ENCODE assay signal across 4 fruit fly cellular contexts in genomic region chr2L:6024345-6024907, dm6.
TF ChIP-seq lines count a peak whose summit lies in the region.

TSS of gene CG9107 (minus strand) at chr2L:6024539.

- no peak for TF ChIP-seq CTCF in whole organism, embryonic (GFP tag; optimal IDR thresholded peaks at IDR 0.05; lab: Kevin White, UChicago)

TF ChIP-seq in whole organism, adult, 20 proteins besides CTCF, POLR2A, EP300 and RAD21:
- no peak for TF ChIP-seq CG1620 (GFP tag; optimal IDR thresholded peaks at IDR 0.05; lab: Kevin White, UChicago)
- TF ChIP-seq Mnt (GFP tag; optimal IDR thresholded peaks at IDR 0.05; lab: Kevin White, UChicago): peak; percentile 54
TF ChIP-seq in whole organism, adult: peak in this region for 1.

TF ChIP-seq in whole organism, embryonic, 481 proteins besides CTCF, POLR2A, EP300 and RAD21 (continues in another document):
- peak; percentile 18; the same call in 1 of the 2 replicates for TF ChIP-seq amos (GFP tag; IDR thresholded peaks at IDR 0.05; lab: Robert Waterston, UW; ENCODE audit: partially characterized antibody)
- TF ChIP-seq CG17829 (tag; optimal IDR thresholded peaks at IDR 0.05; lab: Kevin White, UChicago): peak; percentile 36
- peak; percentile 86 for TF ChIP-seq gfzf (GFP tag; optimal IDR thresholded peaks at IDR 0.05; lab: Kevin White, UChicago)
- TF ChIP-seq CG12744 (GFP tag; optimal IDR thresholded peaks at IDR 0.05; lab: Kevin White, UChicago): no peak
- TF ChIP-seq Rfx (GFP tag; IDR thresholded peaks at IDR 0.05; lab: Robert Waterston, UW): no peak
- TF ChIP-seq CG16863 (GFP tag; optimal IDR thresholded peaks at IDR 0.05; lab: Kevin White, UChicago): no peak
- peak; percentile 12 for TF ChIP-seq Ets97D (GFP tag; optimal IDR thresholded peaks at IDR 0.05; lab: Kevin White, UChicago)
- peak; percentile 92 for TF ChIP-seq dm (GFP tag; optimal IDR thresholded peaks at IDR 0.05; lab: Kevin White, UChicago)
- TF ChIP-seq D19A (tag; optimal IDR thresholded peaks at IDR 0.05; lab: Kevin White, UChicago): peak; percentile 36
- TF ChIP-seq Max (GFP tag; optimal IDR thresholded peaks at IDR 0.05; lab: Kevin White, UChicago): peak; percentile 47
- peak; percentile 3 for TF ChIP-seq CG17359 (tag; optimal IDR thresholded peaks at IDR 0.05; lab: Kevin White, UChicago)
- TF ChIP-seq Mad (GFP tag; optimal IDR thresholded peaks at IDR 0.05; lab: Kevin White, UChicago): no peak
- TF ChIP-seq CG17361 (GFP tag; IDR thresholded peaks at IDR 0.05; lab: Robert Waterston, UW): no peak
- no peak for TF ChIP-seq Ravus (GFP tag; IDR thresholded peaks at IDR 0.05; lab: Robert Waterston, UW)
- TF ChIP-seq Lhr (GFP tag; optimal IDR thresholded peaks at IDR 0.05; lab: Kevin White, UChicago): peak; percentile 25
- peak; percentile 25 for TF ChIP-seq YL-1 (GFP tag; optimal IDR thresholded peaks at IDR 0.05; lab: Kevin White, UChicago)
- TF ChIP-seq CG9797 (GFP tag; optimal IDR thresholded peaks at IDR 0.05; lab: Kevin White, UChicago): peak; percentile 89
- TF ChIP-seq CG9817 (tag; optimal IDR thresholded peaks at IDR 0.05; lab: Kevin White, UChicago): no peak
- peak; percentile 69 for TF ChIP-seq Ets65A (GFP tag; lab: Kevin White, UChicago)
- no peak for TF ChIP-seq CG7372 (GFP tag; IDR thresholded peaks at IDR 0.05; lab: Robert Waterston, UW)
- TF ChIP-seq trem (tag; optimal IDR thresholded peaks at IDR 0.05; lab: Kevin White, UChicago): peak; percentile 90
- TF ChIP-seq Pdp1 (GFP tag; optimal IDR thresholded peaks at IDR 0.05; lab: Kevin White, UChicago): peak in 1 of 2 experiments; percentile 34
- no peak for TF ChIP-seq zf30C (GFP tag; optimal IDR thresholded peaks at IDR 0.05; lab: Kevin White, UChicago)
- peak; percentile 47 for TF ChIP-seq CG4617 (GFP tag; optimal IDR thresholded peaks at IDR 0.05; lab: Kevin White, UChicago; ENCODE audit: borderline replicate concordance)
- TF ChIP-seq BEAF-32 (GFP tag; optimal IDR thresholded peaks at IDR 0.05; lab: Kevin White, UChicago): peak; percentile 10
- peak; percentile 42; the same call in 1 of the 3 replicates for TF ChIP-seq ci (GFP tag; IDR thresholded peaks at IDR 0.05; lab: Robert Waterston, UW)
- TF ChIP-seq pzg (GFP tag; optimal IDR thresholded peaks at IDR 0.05; lab: Kevin White, UChicago): peak; percentile 92
- no peak for TF ChIP-seq Ssrp (tag; optimal IDR thresholded peaks at IDR 0.05; lab: Kevin White, UChicago)
- TF ChIP-seq Med (GFP tag; lab: Kevin White, UChicago): peak; percentile 44

TF ChIP-seq in whole organism, prepupa, 60 proteins besides CTCF, POLR2A, EP300 and RAD21:
- TF ChIP-seq CG6808 (GFP tag; optimal IDR thresholded peaks at IDR 0.05; lab: Kevin White, UChicago) (peak; percentile 100), achi (GFP tag; optimal IDR thresholded peaks at IDR 0.05; lab: Kevin White, UChicago) (no peak), fkh (GFP tag; optimal IDR thresholded peaks at IDR 0.05; lab: Kevin White, UChicago) (peak; percentile 78), Smox (GFP tag; optimal IDR thresholded peaks at IDR 0.05; lab: Kevin White, UChicago) (no peak)

TF ChIP-seq in whole organism, wandering third instar larva, 38 proteins besides CTCF, POLR2A, EP300 and RAD21:
- TF ChIP-seq OdsH (GFP tag; optimal IDR thresholded peaks at IDR 0.05; lab: Kevin White, UChicago) (no peak), CG32264 (GFP tag; optimal IDR thresholded peaks at IDR 0.05; lab: Kevin White, UChicago) (no peak), Myc (optimal IDR thresholded peaks at IDR 0.05; lab: Kevin White, UChicago) (peak; percentile 50)
TF ChIP-seq in whole organism, wandering third instar larva: peak in this region for 1.
